Worm (Caenorhabditis elegans): ENCODE measurements around the gene Y41D4B.6.
"Not testable (repeated sequence)": the region's sequence is repeated elsewhere in the genome, so short reads cannot be mapped to it uniquely, and the experiment has no call there.

Y41D4B.6 gene

ce11 chrIV:1637333-1637732, 3.8 kb downstream of the Y41D4B.6 start:
- peak; percentile 38 for TF ChIP-seq nhr-85 (tag)
- no peak for TF ChIP-seq dsc-1 (tag; optimal IDR thresholded peaks at IDR 0.05)

- TF ChIP-seq ceh-82, nhr-77, fkh-8 (tag; optimal IDR thresholded peaks at IDR 0.05): not testable (repeated sequence)
These were observed 11.7 kb downstream of the Y41D4B.6 start, which contains the start of gene nhr-274 for ce11 chrIV:1645198-1645597. Gene nhr-274, minus strand, starts transcription at chrIV:1645298.

- TF ChIP-seq ets-5 (GFP tag; IDR thresholded peaks at IDR 0.05) (no peak), mep-1 (tag; optimal IDR thresholded peaks at IDR 0.05) (no peak), nhr-12 (tag; optimal IDR thresholded peaks at IDR 0.05) (no peak), unc-98 (GFP tag; IDR thresholded peaks at IDR 0.05) (no peak), aly-2 (tag; optimal IDR thresholded peaks at IDR 0.05) (no peak), egl-27 (tag; optimal IDR thresholded peaks at IDR 0.05) (no peak), fkh-10 (GFP tag; optimal IDR thresholded peaks at IDR 0.05) (no peak), elt-3 (tag; optimal IDR thresholded peaks at IDR 0.05) (no peak), hpl-2 (GFP tag; optimal IDR thresholded peaks at IDR 0.05) (no peak), F16B12.6 (tag; optimal IDR thresholded peaks at IDR 0.05) (no peak), blmp-1 (tag; optimal IDR thresholded peaks at IDR 0.05) (no peak), nhr-237 (tag; optimal IDR thresholded peaks at IDR 0.05) (no peak), hlh-4 (tag; optimal IDR thresholded peaks at IDR 0.05) (no peak), alr-1 (tag; optimal IDR thresholded peaks at IDR 0.05; ENCODE audit: borderline replicate concordance) (no peak)
These were observed 15.8 kb downstream of the Y41D4B.6 start for ce11 chrIV:1649349-1649748.

- no peak for TF ChIP-seq nhr-237 (tag; optimal IDR thresholded peaks at IDR 0.05)
- peak in 1 of 2 experiments; percentile 41 for TF ChIP-seq mdl-1 (tag; optimal IDR thresholded peaks at IDR 0.05)
- peak; percentile 82 for TF ChIP-seq fkh-8 (tag; optimal IDR thresholded peaks at IDR 0.05)
- TF ChIP-seq ceh-82 (tag; optimal IDR thresholded peaks at IDR 0.05): peak in 1 of 3 experiments; percentile 65
- TF ChIP-seq blmp-1 (tag; optimal IDR thresholded peaks at IDR 0.05): peak; percentile 56
- TF ChIP-seq skn-1 (tag; optimal IDR thresholded peaks at IDR 0.05): peak; percentile 49
- TF ChIP-seq dpl-1 (GFP tag; optimal IDR thresholded peaks at IDR 0.05): peak in 1 of 3 experiments; percentile 25
- peak; percentile 22 to 49 for TF ChIP-seq lin-35 (GFP tag; optimal IDR thresholded peaks at IDR 0.05)
- peak; percentile 11 for TF ChIP-seq unc-86 (tag; optimal IDR thresholded peaks at IDR 0.05)
- peak; percentile 68 for TF ChIP-seq lin-14 (GFP tag; optimal IDR thresholded peaks at IDR 0.05)
- TF ChIP-seq ets-5 (GFP tag; IDR thresholded peaks at IDR 0.05): no peak
- peak; percentile 47 for TF ChIP-seq nhr-47 (tag; optimal IDR thresholded peaks at IDR 0.05)
- peak; percentile 54 for TF ChIP-seq nhr-20 (tag; optimal IDR thresholded peaks at IDR 0.05)
- TF ChIP-seq elt-2 (tag; optimal IDR thresholded peaks at IDR 0.05): peak; percentile 24
- TF ChIP-seq mef-2 (tag; optimal IDR thresholded peaks at IDR 0.05): no peak
- TF ChIP-seq ztf-4 (tag; optimal IDR thresholded peaks at IDR 0.05): no peak
- peak; percentile 4 for TF ChIP-seq jun-1 (tag; optimal IDR thresholded peaks at IDR 0.05)
- TF ChIP-seq F16B12.6 (tag; optimal IDR thresholded peaks at IDR 0.05): no peak
- peak; percentile 16 for TF ChIP-seq efl-1 (optimal IDR thresholded peaks at IDR 0.05)
- TF ChIP-seq efl-1 (GFP tag; optimal IDR thresholded peaks at IDR 0.05 in 1 of 2): peak in 1 of 2 experiments; percentile 12
- TF ChIP-seq lsy-2 (tag; optimal IDR thresholded peaks at IDR 0.05): peak in 1 of 2 experiments; percentile 60
- TF ChIP-seq nhr-71 (tag; optimal IDR thresholded peaks at IDR 0.05): peak; percentile 54
- peak; percentile 19 for TF ChIP-seq C16A3.4 (tag; optimal IDR thresholded peaks at IDR 0.05)
- TF ChIP-seq snpc-4 (tag; optimal IDR thresholded peaks at IDR 0.05): no peak
- TF ChIP-seq nhr-19 (GFP tag; conservative IDR thresholded peaks at IDR 0.05): 0 out of 2 replicates have a peak, but pooled peaks have one; percentile 9
- TF ChIP-seq lin-15B (tag; optimal IDR thresholded peaks at IDR 0.05): no peak
- TF ChIP-seq snu-23 (GFP tag; optimal IDR thresholded peaks at IDR 0.05): peak; percentile 50
- TF ChIP-seq ces-1 (GFP tag; optimal IDR thresholded peaks at IDR 0.05): no peak
- no peak for TF ChIP-seq sup-37 (GFP tag; optimal IDR thresholded peaks at IDR 0.05)
- TF ChIP-seq mep-1 (tag; optimal IDR thresholded peaks at IDR 0.05): peak; percentile 16
These were observed 16.2 kb downstream of the Y41D4B.6 start for ce11 chrIV:1649794-1650193.

Measured in whole organism, L1 larva.